Worm (Caenorhabditis elegans) whole organism, early embryonic: ENCODE measurements around the gene M01F1.8.

Source experiments
- B0310.2 ChIP-seq: sonication (generic microtip); optimal IDR thresholded peaks from 2 replicates; lab custom pipeline; 2016; ENCODE audit warnings: mild to moderate bottlenecking, missing genetic modification characterization, missing compliant biosample characterization
- F13C5.2 ChIP-seq: sonication (generic microtip); optimal IDR thresholded peaks from 2 replicates; lab custom pipeline; 2017; ENCODE audit warnings: mild to moderate bottlenecking, missing genetic modification characterization, inconsistent platforms, missing compliant biosample characterization
- aly-1 ChIP-seq: sonication (generic microtip); optimal IDR thresholded peaks from 2 replicates; lab custom pipeline; 2016; ENCODE audit warnings: missing genetic modification characterization, missing compliant biosample characterization
- ama-1 ChIP-seq: fragments of 150-350 bp; optimal IDR thresholded peaks from 2 replicates; lab custom pipeline; 2014
- ceh-13 ChIP-seq: fragments of 200-800 bp; sonication (Bioruptor generic); optimal IDR thresholded peaks from 2 replicates; lab custom pipeline; 2018; ENCODE audit warnings: mild to moderate bottlenecking, missing genetic modification characterization, missing compliant biosample characterization
- ceh-36 ChIP-seq: sonication (generic microtip); optimal IDR thresholded peaks from 2 replicates; lab custom pipeline; 2016; ENCODE audit warnings: missing genetic modification characterization, inconsistent platforms, missing compliant biosample characterization
- ets-7 ChIP-seq: sonication (generic microtip); optimal IDR thresholded peaks from 2 replicates; lab custom pipeline; 2016; ENCODE audit warnings: missing genotype, missing genetic modification characterization, missing compliant biosample characterization
- flt-1 ChIP-seq: fragments of 200-800 bp; sonication (Bioruptor generic); IDR thresholded peaks from 2 replicates; pipeline ENCODE4 v1.3.6; 2022; ENCODE audit warnings: missing genetic modification characterization, missing compliant biosample characterization
- hmbx-1 ChIP-seq: sonication (generic microtip); optimal IDR thresholded peaks from 2 replicates; lab custom pipeline; 2016; ENCODE audit warnings: mild to moderate bottlenecking, missing genetic modification characterization, missing compliant biosample characterization
- hmg-4 ChIP-seq: fragments of 200-800 bp; sonication (Bioruptor generic); optimal IDR thresholded peaks from 2 replicates; lab custom pipeline; 2018; ENCODE audit warnings: mild to moderate bottlenecking, missing genetic modification characterization, missing compliant biosample characterization
- hnd-1 ChIP-seq: sonication (generic microtip); optimal IDR thresholded peaks from 2 replicates; lab custom pipeline; 2016; ENCODE audit warnings: missing genetic modification characterization, missing compliant biosample characterization
- pes-1 ChIP-seq: fragments of 200-800 bp; sonication (Bioruptor generic); IDR thresholded peaks from 2 replicates; pipeline ENCODE4 v1.3.6; 2022; ENCODE audit warnings: missing genetic modification reagents, missing genetic modification characterization, missing compliant biosample characterization
- scrt-1 ChIP-seq: fragments of 200-800 bp; sonication (Bioruptor generic); IDR thresholded peaks from 2 replicates; pipeline ENCODE4 v1.3.6; 2022; ENCODE audit warnings: missing genetic modification characterization, missing compliant biosample characterization
- sea-1 ChIP-seq: fragments of 200-800 bp; sonication (Bioruptor generic); conservative IDR thresholded peaks from 2 replicates; pipeline ENCODE4 v1.3.6; 2022; ENCODE audit warnings: missing genetic modification characterization, missing compliant biosample characterization
- tbx-11 ChIP-seq: fragments of 200-800 bp; sonication (Bioruptor generic); IDR thresholded peaks from 2 replicates; pipeline ENCODE4 v1.3.6; 2022; ENCODE audit warnings: missing genetic modification characterization, missing compliant biosample characterization
- tbx-37 ChIP-seq: fragments of 200-800 bp; sonication (Bioruptor generic); conservative IDR thresholded peaks from 2 replicates; pipeline ENCODE4 v1.3.6; 2022; ENCODE audit warnings: missing genetic modification reagents, missing genetic modification characterization, missing compliant biosample characterization
- tra-4 ChIP-seq: sonication (generic microtip); optimal IDR thresholded peaks from 2 replicates; lab custom pipeline; 2017; ENCODE audit warnings: missing genetic modification characterization, missing compliant biosample characterization

Gene M01F1.8

DNA sequence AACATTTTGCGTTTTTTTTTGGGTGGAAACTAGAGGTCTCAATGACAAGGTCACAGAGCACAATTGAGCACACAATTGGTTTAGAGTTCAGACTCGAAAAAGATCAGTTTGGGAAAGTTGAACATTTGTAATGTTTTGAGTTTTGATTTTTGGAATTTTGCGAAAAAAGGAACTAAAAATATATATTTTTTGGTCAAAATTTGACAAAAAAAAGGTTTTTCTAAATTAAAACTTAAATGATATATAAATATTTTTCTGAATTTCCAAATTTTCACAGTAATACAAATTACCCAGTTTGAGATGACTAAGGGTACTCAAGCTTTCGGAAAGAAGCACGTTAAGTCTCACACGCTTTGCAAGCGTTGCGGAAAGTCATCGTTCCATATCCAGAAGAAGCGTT, 26.0 kb upstream of the M01F1.8 start, which contains the start of gene rpl-37:
TSS of gene rpl-37 (plus strand) at position 301 of the 400 bp plus-strand sequence.
- no peak for TF ChIP-seq hnd-1 (tag; lab: Kevin White, UChicago)
- TF ChIP-seq B0310.2 (tag; lab: Kevin White, UChicago), result no peak
- no peak for TF ChIP-seq tra-4
- TF ChIP-seq hmg-4, result no peak
- TF ChIP-seq sea-1 (GFP tag; lab: Robert Waterston, UW), result no peak
- TF ChIP-seq ama-1 (lab: Kevin White, UChicago), result no peak
- no peak for TF ChIP-seq flt-1 (GFP tag; lab: Robert Waterston, UW)
- no peak for TF ChIP-seq aly-1 (tag; lab: Kevin White, UChicago)
- TF ChIP-seq tbx-37 (GFP tag; lab: Robert Waterston, UW), result no peak
- TF ChIP-seq F13C5.2 (tag; lab: Kevin White, UChicago), result no peak
- no peak for TF ChIP-seq scrt-1 (GFP tag; lab: Robert Waterston, UW)
- TF ChIP-seq ceh-13 (GFP tag; lab: Kevin White, UChicago), result no peak
- no peak for TF ChIP-seq pes-1 (GFP tag; lab: Robert Waterston, UW)
- TF ChIP-seq hmbx-1 (tag; lab: Kevin White, UChicago), result no peak
- no peak for TF ChIP-seq ets-7 (tag; lab: Kevin White, UChicago)
- no peak for TF ChIP-seq ceh-36 (tag; lab: Kevin White, UChicago)
- TF ChIP-seq tbx-11 (GFP tag; lab: Robert Waterston, UW), result no peak

DNA sequence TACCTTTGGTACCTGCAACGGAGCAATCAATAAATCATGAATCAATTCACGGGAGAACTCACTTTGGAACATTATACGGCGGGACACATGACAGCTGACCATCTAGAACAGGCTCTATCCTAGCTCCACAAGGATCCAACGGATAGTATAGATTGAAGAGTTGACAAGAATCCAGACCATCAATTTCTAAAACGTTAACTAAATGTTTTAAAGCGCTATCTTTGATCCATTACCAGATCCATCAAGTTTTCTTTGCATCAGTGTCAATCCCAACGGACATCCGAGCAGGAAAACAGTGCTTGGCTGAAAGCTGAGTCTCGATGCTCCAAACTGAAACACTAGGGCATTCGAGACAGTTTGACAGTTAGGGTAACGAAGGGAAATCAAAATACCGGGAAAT, 21.0 kb upstream of the M01F1.8 start:
- TF ChIP-seq ets-7 (tag; lab: Kevin White, UChicago) (no peak), scrt-1 (GFP tag; lab: Robert Waterston, UW) (no peak), tbx-11 (GFP tag; lab: Robert Waterston, UW) (no peak), B0310.2 (tag; lab: Kevin White, UChicago) (no peak), ceh-36 (tag; lab: Kevin White, UChicago) (no peak), flt-1 (GFP tag; lab: Robert Waterston, UW) (no peak), tra-4 (no peak), aly-1 (tag; lab: Kevin White, UChicago) (no peak), ama-1 (lab: Kevin White, UChicago) (no peak), hmg-4 (no peak), sea-1 (GFP tag; lab: Robert Waterston, UW) (no peak), hnd-1 (tag; lab: Kevin White, UChicago) (no peak), ceh-13 (GFP tag; lab: Kevin White, UChicago) (no peak), tbx-37 (GFP tag; lab: Robert Waterston, UW) (no peak), F13C5.2 (tag; lab: Kevin White, UChicago) (no peak), hmbx-1 (tag; lab: Kevin White, UChicago) (no peak), pes-1 (GFP tag; lab: Robert Waterston, UW) (no peak)

DNA sequence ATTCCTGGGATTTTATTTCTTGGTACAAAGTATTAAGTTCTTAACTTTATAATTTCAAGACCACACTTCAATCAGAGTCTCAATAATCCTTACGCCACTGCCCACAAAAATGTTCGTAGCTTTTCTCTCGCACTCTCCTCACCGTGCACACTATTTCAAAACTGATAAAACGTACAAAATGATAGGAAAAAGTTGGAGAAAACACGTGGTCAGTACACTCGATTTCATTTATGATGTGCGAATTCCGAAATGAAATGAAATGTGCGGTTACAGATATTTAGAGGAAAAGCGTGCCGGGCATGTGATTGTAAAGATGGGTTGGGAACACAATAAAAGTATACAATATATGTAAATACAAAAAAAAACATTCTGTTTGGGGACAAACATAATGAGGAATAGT, 18.1 kb upstream of the M01F1.8 start:
- TF ChIP-seq hmg-4, result no peak
- no peak for TF ChIP-seq hmbx-1 (tag; lab: Kevin White, UChicago)
- TF ChIP-seq ama-1 (lab: Kevin White, UChicago), result no peak
- no peak for TF ChIP-seq tbx-11 (GFP tag; lab: Robert Waterston, UW)
- TF ChIP-seq aly-1 (tag; lab: Kevin White, UChicago), result no peak
- no peak for TF ChIP-seq tra-4
- TF ChIP-seq ceh-36 (tag; lab: Kevin White, UChicago), result no peak

ce11 chrIII:3519505-3519904, 17.2 kb upstream of the M01F1.8 start, which contains the start of gene hmit-1.3:
hmit-1.3 (minus strand) TSS chrIII:3519607.
- TF ChIP-seq aly-1 (tag; lab: Kevin White, UChicago) (no peak), hmg-4 (no peak), scrt-1 (GFP tag; lab: Robert Waterston, UW) (no peak), tra-4 (no peak), pes-1 (GFP tag; lab: Robert Waterston, UW) (no peak)

ce11 chrIII:3511808-3512207, 9.5 kb upstream of the M01F1.8 start:
- no peak for TF ChIP-seq hnd-1 (tag; lab: Kevin White, UChicago)
- no peak for TF ChIP-seq ets-7 (tag; lab: Kevin White, UChicago)
- no peak for TF ChIP-seq ceh-13 (GFP tag; lab: Kevin White, UChicago)

DNA sequence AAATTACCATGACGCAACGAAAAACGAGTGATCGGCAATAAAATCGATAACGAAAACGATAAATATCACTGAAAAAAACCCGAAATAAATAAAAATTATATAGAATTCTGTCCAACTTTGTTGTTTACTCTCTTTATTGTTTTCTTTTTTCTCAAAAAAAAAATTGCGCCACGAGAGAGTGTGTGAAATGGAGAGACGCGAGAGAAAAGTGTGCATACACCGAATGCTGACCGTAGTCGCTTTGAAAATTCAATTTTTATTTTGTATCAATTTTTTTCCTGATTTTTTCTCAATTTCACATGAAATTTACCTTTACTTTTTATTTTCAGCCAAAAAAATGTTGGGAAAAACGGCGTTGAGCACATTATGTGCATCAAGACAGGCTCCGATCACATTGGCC, 7.6 kb upstream of the M01F1.8 start, which contains the start of the genes M01F1.4 and mrpl-35:
TSS of gene M01F1.4 (minus strand) at position 126 of the 400 bp plus-strand sequence.
TSS of gene mrpl-35 (plus strand) at position 330 of the 400 bp plus-strand sequence.
- TF ChIP-seq ets-7 (tag; lab: Kevin White, UChicago) (no peak), tra-4 (no peak), pes-1 (GFP tag; lab: Robert Waterston, UW) (no peak), aly-1 (tag; lab: Kevin White, UChicago) (no peak), ceh-13 (GFP tag; lab: Kevin White, UChicago) (no peak), flt-1 (GFP tag; lab: Robert Waterston, UW) (no peak), tbx-37 (GFP tag; lab: Robert Waterston, UW) (no peak), sea-1 (GFP tag; lab: Robert Waterston, UW) (no peak), tbx-11 (GFP tag; lab: Robert Waterston, UW) (no peak), hnd-1 (tag; lab: Kevin White, UChicago) (no peak), scrt-1 (GFP tag; lab: Robert Waterston, UW) (no peak), hmbx-1 (tag; lab: Kevin White, UChicago) (no peak), F13C5.2 (tag; lab: Kevin White, UChicago) (no peak), hmg-4 (no peak), ama-1 (lab: Kevin White, UChicago) (no peak)

ce11 chrIII:3505051-3505548, 2.8 kb upstream of the M01F1.8 start, which contains the start of gene lias-1:
lias-1 (minus strand) TSS chrIII:3505101.
- TF ChIP-seq B0310.2 (tag; lab: Kevin White, UChicago), result no peak
- no peak for TF ChIP-seq ama-1 (lab: Kevin White, UChicago)
- 0 out of 2 replicates have a peak, but pooled peaks have one; percentile 50 for TF ChIP-seq pes-1 (GFP tag; lab: Robert Waterston, UW)
- TF ChIP-seq ets-7 (tag; lab: Kevin White, UChicago), result no peak
- no peak for TF ChIP-seq sea-1 (GFP tag; lab: Robert Waterston, UW)
- peak; percentile 15 for TF ChIP-seq hmg-4
- TF ChIP-seq ceh-13 (GFP tag; lab: Kevin White, UChicago), result no peak
- TF ChIP-seq ceh-36 (tag; lab: Kevin White, UChicago), result no peak
- TF ChIP-seq tbx-11 (GFP tag; lab: Robert Waterston, UW), result no peak
- TF ChIP-seq flt-1 (GFP tag; lab: Robert Waterston, UW), result no peak
- TF ChIP-seq tra-4, result no peak
- no peak for TF ChIP-seq scrt-1 (GFP tag; lab: Robert Waterston, UW)
- no peak for TF ChIP-seq hmbx-1 (tag; lab: Kevin White, UChicago)
- TF ChIP-seq tbx-37 (GFP tag; lab: Robert Waterston, UW), result no peak
- TF ChIP-seq aly-1 (tag; lab: Kevin White, UChicago), result peak; percentile 35
- TF ChIP-seq F13C5.2 (tag; lab: Kevin White, UChicago), result peak; percentile 85
